Worm (Caenorhabditis elegans): Measurements from ENCODE around the gene cld-9.

The cld-9 gene

DNA sequence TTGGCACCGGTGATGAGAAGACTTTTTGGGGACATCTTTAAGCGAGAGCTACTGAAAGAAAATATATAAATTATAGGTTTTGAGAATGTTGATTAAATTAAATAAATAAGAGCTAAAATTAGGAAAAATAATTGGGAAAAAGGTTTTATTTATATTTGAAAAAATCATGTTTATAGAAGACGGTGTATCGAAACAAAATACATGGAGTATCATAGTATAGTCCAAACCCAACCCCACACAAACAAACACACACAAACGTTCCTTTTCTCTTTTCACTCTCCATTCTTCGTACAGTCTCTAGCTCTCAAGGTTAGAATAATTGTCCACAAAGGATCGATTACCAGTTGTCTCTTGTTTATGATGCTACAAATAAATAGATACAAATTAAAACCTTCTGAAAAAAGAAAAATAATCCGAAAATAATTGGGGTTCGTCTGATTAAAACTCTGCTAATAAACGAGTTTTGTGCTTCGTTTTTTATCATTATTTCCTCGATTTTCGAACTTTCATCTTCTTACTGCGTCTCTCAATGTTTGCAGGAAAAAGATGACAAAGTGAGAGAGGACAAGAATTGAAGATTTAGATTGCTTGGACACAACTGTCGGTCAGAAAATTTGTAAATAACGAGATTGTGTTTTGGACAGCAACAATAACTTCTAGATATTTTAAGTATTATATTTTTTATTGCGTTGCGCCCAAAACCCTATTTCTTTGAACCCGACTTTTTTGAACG is 4.8 kb upstream of the cld-9 start, which contains the start of gene F20G2.2:
F20G2.2 (minus strand) TSS at position 51 of the 733 bp plus-strand sequence.
- TF ChIP-seq daf-16 (GFP tag; optimal IDR thresholded peaks at IDR 0.05) (peak in 1 of 2 experiments; percentile 2), daf-16 (tag; optimal IDR thresholded peaks at IDR 0.05) (peak; percentile 21), nhr-25 (tag; optimal IDR thresholded peaks at IDR 0.05; ENCODE audit: borderline replicate concordance, insufficient read depth) (no peak), mep-1 (tag; optimal IDR thresholded peaks at IDR 0.05) (peak; percentile 1), lin-15B (tag; optimal IDR thresholded peaks at IDR 0.05) (no peak), jun-1 (tag; optimal IDR thresholded peaks at IDR 0.05) (no peak), dmd-6 (GFP tag; IDR thresholded peaks at IDR 0.05) (peak; percentile 45; the same call in 1 of the 2 replicates), unc-62 (GFP tag; optimal IDR thresholded peaks at IDR 0.05 in 1 of 2) (no peak), unc-62 (tag; optimal IDR thresholded peaks at IDR 0.05) (no peak), dve-1 (tag; optimal IDR thresholded peaks at IDR 0.05; ENCODE audit: insufficient read depth) (peak; percentile 35), ceh-28 (tag; optimal IDR thresholded peaks at IDR 0.05) (no peak), hlh-11 (tag; optimal IDR thresholded peaks at IDR 0.05) (peak; percentile 34), nhr-28 (tag; optimal IDR thresholded peaks at IDR 0.05) (peak; percentile 44), lin-1 (GFP tag; IDR thresholded peaks at IDR 0.05) (no peak)

DNA sequence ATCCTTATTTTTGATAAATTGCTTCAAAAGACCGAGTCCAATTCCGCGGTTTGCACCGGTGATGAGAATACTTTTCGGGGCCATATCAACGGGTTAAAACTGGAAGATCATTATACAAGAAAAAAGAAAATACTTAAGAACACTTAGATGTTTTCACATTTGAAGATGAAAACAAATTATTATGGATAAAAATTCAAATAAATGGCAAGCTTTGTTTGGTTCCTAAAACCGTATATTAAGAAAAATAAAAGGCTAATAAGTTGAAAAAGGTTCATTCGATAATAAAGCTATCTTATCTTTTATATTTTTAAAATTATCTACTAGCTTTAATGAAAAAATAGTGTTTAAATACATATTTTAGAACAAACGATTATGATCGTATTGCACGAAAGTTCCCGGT is 1.8 kb upstream of the cld-9 start, which contains the start of gene F20G2.1:
F20G2.1 (minus strand) TSS at position 101 of the 400 bp plus-strand sequence.
- TF ChIP-seq Y75B8A.6 (GFP tag; IDR thresholded peaks at IDR 0.05) = no peak

DNA sequence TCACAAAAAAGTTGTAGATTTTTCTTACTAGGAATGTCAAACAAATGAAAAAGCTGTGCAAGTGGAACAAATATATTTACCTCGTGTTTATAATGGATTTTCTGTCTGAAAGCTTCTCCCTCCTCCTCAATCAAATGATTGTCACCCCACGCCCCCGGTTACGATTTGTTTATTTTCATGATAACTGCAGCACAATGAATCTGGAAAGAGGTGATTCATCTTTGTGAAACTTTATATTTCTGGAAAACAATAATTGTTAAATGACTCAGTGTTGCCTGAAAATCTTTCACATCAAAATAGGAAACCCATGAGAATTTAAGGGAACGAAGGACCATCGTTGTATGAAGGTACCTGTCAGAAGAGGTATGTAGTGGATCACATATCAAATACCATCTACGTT is 3.0 kb downstream of the cld-9 start, which contains the start of gene F35E12.10:
F35E12.10 (minus strand) TSS at position 101 of the 400 bp plus-strand sequence.
- TF ChIP-seq daf-12 (tag; optimal IDR thresholded peaks at IDR 0.05) (no peak), ZK337.2 (GFP tag; IDR thresholded peaks at IDR 0.05) (no peak), unc-62 (GFP tag; optimal IDR thresholded peaks at IDR 0.05 in 1 of 2) (peak in 1 of 2 experiments; percentile 37), unc-62 (tag; optimal IDR thresholded peaks at IDR 0.05) (no peak), dmd-8 (GFP tag; IDR thresholded peaks at IDR 0.05) (no peak), aha-1 (tag) (peak; percentile 69), unc-130 (GFP tag; optimal IDR thresholded peaks at IDR 0.05) (no peak)

DNA sequence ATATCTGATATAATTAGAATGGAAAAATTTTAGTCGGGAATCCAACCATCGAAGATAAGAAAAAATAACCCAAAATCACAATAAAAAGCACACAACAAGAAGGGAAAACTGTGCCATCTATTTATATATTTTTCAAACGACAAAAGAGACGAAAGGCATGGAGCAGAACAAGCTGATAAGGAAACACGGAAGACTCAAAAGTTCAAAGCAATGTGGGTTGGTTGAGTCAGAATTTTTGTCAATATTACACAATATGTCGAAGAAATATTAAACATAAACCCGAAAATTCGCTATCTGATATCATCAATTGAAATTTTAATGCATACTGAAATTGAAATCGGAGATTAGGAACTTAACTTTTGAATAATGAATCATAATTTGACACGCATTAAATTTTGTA is 6.8 kb downstream of the cld-9 start, which contains the start of gene F35E12.9:
F35E12.9 (minus strand) TSS at position 227 of the 400 bp plus-strand sequence.
- no peak for TF ChIP-seq egl-43 (GFP tag; IDR thresholded peaks at IDR 0.05)
- no peak for TF ChIP-seq daf-12 (tag; optimal IDR thresholded peaks at IDR 0.05)
- no peak for TF ChIP-seq hlh-30 (tag; optimal IDR thresholded peaks at IDR 0.05; ENCODE audit: insufficient read depth)
- TF ChIP-seq dmd-8 (GFP tag; IDR thresholded peaks at IDR 0.05) = no peak
- no peak for TF ChIP-seq hmg-1.1 (GFP tag; IDR thresholded peaks at IDR 0.05)
- no peak for TF ChIP-seq lir-3 (tag; optimal IDR thresholded peaks at IDR 0.05)
- TF ChIP-seq tra-1 (GFP tag; IDR thresholded peaks at IDR 0.05) = no peak
- no peak for TF ChIP-seq ZK337.2 (GFP tag; IDR thresholded peaks at IDR 0.05)
- no peak for TF ChIP-seq lim-7 (GFP tag; IDR thresholded peaks at IDR 0.05)
- no peak for TF ChIP-seq Y5F2A.4 (GFP tag; optimal IDR thresholded peaks at IDR 0.05)
- no peak for TF ChIP-seq gei-8 (GFP tag; optimal IDR thresholded peaks at IDR 0.05)
- TF ChIP-seq nhr-10 (tag; optimal IDR thresholded peaks at IDR 0.05) = no peak
- TF ChIP-seq tag-97 (GFP tag; IDR thresholded peaks at IDR 0.05) = no peak
- TF ChIP-seq T20F7.1 (GFP tag; optimal IDR thresholded peaks at IDR 0.05) = no peak
- TF ChIP-seq dmd-6 (GFP tag; IDR thresholded peaks at IDR 0.05) = peak; percentile 81
- no peak for TF ChIP-seq spr-3 (GFP tag; optimal IDR thresholded peaks at IDR 0.05)
- TF ChIP-seq Y48G9A.11 (GFP tag; IDR thresholded peaks at IDR 0.05) = no peak
- TF ChIP-seq zag-1 (tag; optimal IDR thresholded peaks at IDR 0.05) = no peak
- TF ChIP-seq sdz-12 (GFP tag; optimal IDR thresholded peaks at IDR 0.05) = no peak
- TF ChIP-seq hif-1 (tag; optimal IDR thresholded peaks at IDR 0.05) = no peak
- TF ChIP-seq ceh-28 (tag; optimal IDR thresholded peaks at IDR 0.05) = no peak
- TF ChIP-seq fkh-10 (GFP tag; optimal IDR thresholded peaks at IDR 0.05) = no peak
- no peak for TF ChIP-seq madf-9 (GFP tag; conservative IDR thresholded peaks at IDR 0.05)
- no peak for TF ChIP-seq Y75B8A.6 (GFP tag; IDR thresholded peaks at IDR 0.05)
- TF ChIP-seq ztf-7 (tag; optimal IDR thresholded peaks at IDR 0.05) = no peak
- no peak for TF ChIP-seq egl-27 (tag; optimal IDR thresholded peaks at IDR 0.05)
- TF ChIP-seq snpc-1.2 (GFP tag; IDR thresholded peaks at IDR 0.05) = no peak
- TF ChIP-seq daf-16 (GFP tag; optimal IDR thresholded peaks at IDR 0.05) = no peak
- peak; percentile 85 for TF ChIP-seq daf-16 (tag; optimal IDR thresholded peaks at IDR 0.05)
- TF ChIP-seq mxl-2 (GFP tag; conservative IDR thresholded peaks at IDR 0.05) = no peak
- TF ChIP-seq nhr-41 (GFP tag; IDR thresholded peaks at IDR 0.05) = no peak

Measured in whole organism, L4 larva.